Worm (Caenorhabditis elegans) whole organism, L2 larva: ENCODE results near the gene W05H9.2.

ENCODE experiments used
- C34F6.9 ChIP-seq: fragments of 150-350 bp; optimal IDR thresholded peaks from 2 replicates; lab custom pipeline; 2014; ENCODE audit warnings: missing biosample characterization, missing genetic modification characterization
- F13H6.1 ChIP-seq: sonication (generic microtip); optimal IDR thresholded peaks from 2 replicates; lab custom pipeline; 2016; ENCODE audit warnings: missing genetic modification characterization, missing compliant biosample characterization
- R02D3.7 ChIP-seq: fragments of 150-350 bp; optimal IDR thresholded peaks from 2 replicates; lab custom pipeline; 2014; ENCODE audit warnings: missing biosample characterization, missing genetic modification characterization
- ZK546.5 ChIP-seq: sonication (generic microtip); optimal IDR thresholded peaks from 2 replicates; lab custom pipeline; 2017; ENCODE audit warnings: missing biosample characterization, missing genetic modification characterization
- ama-1 ChIP-seq: fragments of 150-350 bp; optimal IDR thresholded peaks from 2 replicates; lab custom pipeline; 2018; ENCODE audit warnings: inconsistent platforms
- ceh-82 ChIP-seq: fragments of 150-350 bp; optimal IDR thresholded peaks from 2 replicates; lab custom pipeline; 2014; ENCODE audit warnings: missing biosample characterization, missing genetic modification characterization
- crh-2 ChIP-seq: sonication (generic microtip); optimal IDR thresholded peaks from 2 replicates; lab custom pipeline; 2017; ENCODE audit warnings: missing biosample characterization, missing genetic modification characterization
- dmd-4 ChIP-seq: sonication (generic microtip); optimal IDR thresholded peaks from 2 replicates; lab custom pipeline; 2017; ENCODE audit warnings: missing biosample characterization, missing genetic modification characterization
- elt-1 ChIP-seq: fragments of 150-350 bp; optimal IDR thresholded peaks from 2 replicates; lab custom pipeline; 2014; ENCODE audit warnings: missing biosample characterization, missing genetic modification characterization
- elt-3 ChIP-seq: sonication (generic microtip); optimal IDR thresholded peaks from 2 replicates; lab custom pipeline; 2017; ENCODE audit warnings: missing biosample characterization, missing genetic modification characterization
- fos-1 ChIP-seq: fragments of 150-350 bp; optimal IDR thresholded peaks from 2 replicates; lab custom pipeline; 2014; ENCODE audit warnings: missing biosample characterization, missing genetic modification characterization
- gmeb-1 ChIP-seq: fragments of 150-350 bp; optimal IDR thresholded peaks from 2 replicates; lab custom pipeline; 2014; ENCODE audit warnings: missing biosample characterization, missing genetic modification characterization
- lin-11 ChIP-seq: fragments of 150-350 bp; sonication (generic microtip); optimal IDR thresholded peaks from 2 replicates; lab custom pipeline; 2014; ENCODE audit warnings: missing biosample characterization, missing genetic modification characterization, inconsistent platforms, mixed read lengths
- lin-13 ChIP-seq: fragments of 150-350 bp; optimal IDR thresholded peaks from 2 replicates; lab custom pipeline; 2014; ENCODE audit warnings: missing biosample characterization, missing genetic modification reagents, missing genetic modification characterization
- lin-39 ChIP-seq: fragments of 150-350 bp; optimal IDR thresholded peaks from 2 replicates; lab custom pipeline; 2014; ENCODE audit warnings: missing biosample characterization, missing genetic modification reagents, missing genetic modification characterization
- lsy-2 ChIP-seq, 2 experiments: fragments of 150-350 bp in 1 of 2; sonication (generic microtip) in 1 of 2; optimal IDR thresholded peaks; 2 replicates each; lab custom pipeline; 2014 to 2017; ENCODE audit warnings: missing biosample characterization in 2 of 2, missing genetic modification characterization in 2 of 2
- mab-5 ChIP-seq: fragments of 150-350 bp; optimal IDR thresholded peaks from 2 replicates; lab custom pipeline; 2014; ENCODE audit warnings: missing biosample characterization, missing genetic modification characterization
- mbf-1 ChIP-seq: sonication (generic microtip); optimal IDR thresholded peaks from 2 replicates; lab custom pipeline; 2017; ENCODE audit warnings: missing biosample characterization, missing genetic modification characterization
- nhr-10 ChIP-seq: sonication (generic microtip); optimal IDR thresholded peaks from 2 replicates; lab custom pipeline; 2017; ENCODE audit warnings: missing biosample characterization, missing genetic modification characterization
- nhr-12 ChIP-seq: fragments of 150-350 bp; optimal IDR thresholded peaks from 2 replicates; lab custom pipeline; 2014; ENCODE audit warnings: missing biosample characterization, missing genetic modification characterization
- nhr-129 ChIP-seq: fragments of 150-350 bp; optimal IDR thresholded peaks from 2 replicates; lab custom pipeline; 2014; ENCODE audit warnings: missing biosample characterization, missing genetic modification characterization
- nhr-21 ChIP-seq: fragments of 150-350 bp; optimal IDR thresholded peaks from 2 replicates; lab custom pipeline; 2014; ENCODE audit warnings: missing biosample characterization, missing genetic modification characterization
- nhr-23 ChIP-seq: fragments of 150-350 bp; optimal IDR thresholded peaks from 2 replicates; lab custom pipeline; 2014; ENCODE audit warnings: missing biosample characterization, missing genetic modification reagents, missing genetic modification characterization
- nhr-237 ChIP-seq: fragments of 150-350 bp; optimal IDR thresholded peaks from 2 replicates; lab custom pipeline; 2014; ENCODE audit warnings: missing biosample characterization, missing genetic modification characterization
- nhr-25 ChIP-seq: fragments of 150-350 bp; sonication (generic microtip); optimal IDR thresholded peaks from 3 replicates; lab custom pipeline; 2014; ENCODE audit warnings: missing biosample characterization, missing genetic modification characterization
- sem-4 ChIP-seq: fragments of 150-350 bp; optimal IDR thresholded peaks from 2 replicates; lab custom pipeline; 2014; ENCODE audit warnings: missing biosample characterization, missing genetic modification reagents, missing genetic modification characterization
- skn-1 ChIP-seq: sonication (generic microtip); optimal IDR thresholded peaks from 2 replicates; lab custom pipeline; 2017; ENCODE audit warnings: missing biosample characterization, missing genetic modification characterization
- sma-3 ChIP-seq: sonication (generic microtip); optimal IDR thresholded peaks from 2 replicates; lab custom pipeline; 2016; ENCODE audit warnings: missing genetic modification reagents, missing genetic modification characterization, missing compliant biosample characterization
- sma-9 ChIP-seq, 2 experiments: fragments of 150-350 bp in 1 of 2; sonication (generic microtip) in 1 of 2; optimal IDR thresholded peaks; 2 replicates each; lab custom pipeline; 2014 to 2016; ENCODE audit warnings: missing genetic modification characterization in 2 of 2, mild to moderate bottlenecking in 1 of 2, missing biosample characterization in 1 of 2, missing compliant biosample characterization in 1 of 2, missing genetic modification reagents in 1 of 2, moderate library complexity in 1 of 2
- snpc-4 ChIP-seq: fragments of 150-350 bp; optimal IDR thresholded peaks from 2 replicates; lab custom pipeline; 2014; ENCODE audit warnings: missing biosample characterization, missing genetic modification characterization
- unc-39 ChIP-seq: fragments of 150-350 bp; optimal IDR thresholded peaks from 2 replicates; lab custom pipeline; 2014; ENCODE audit warnings: missing biosample characterization, missing genetic modification characterization
- unc-55 ChIP-seq: fragments of 150-350 bp; sonication (generic microtip); optimal IDR thresholded peaks from 3 replicates; lab custom pipeline; 2014; ENCODE audit warnings: missing biosample characterization, missing genetic modification reagents, missing genetic modification characterization
- unc-62 ChIP-seq: fragments of 150-350 bp; optimal IDR thresholded peaks from 2 replicates; lab custom pipeline; 2014; ENCODE audit warnings: missing biosample characterization, missing genetic modification reagents, missing genetic modification characterization
- zag-1 ChIP-seq: fragments of 150-350 bp; optimal IDR thresholded peaks from 2 replicates; lab custom pipeline; 2014; ENCODE audit warnings: missing biosample characterization, missing genetic modification characterization
- ztf-1 ChIP-seq: fragments of 200-800 bp; sonication (Bioruptor generic); conservative IDR thresholded peaks from 2 replicates; pipeline ENCODE4 v1.3.6; 2022; ENCODE audit warnings: missing genetic modification characterization, missing compliant biosample characterization
- ztf-4 ChIP-seq: fragments of 150-350 bp; optimal IDR thresholded peaks from 2 replicates; lab custom pipeline; 2014; ENCODE audit warnings: missing biosample characterization, missing genetic modification characterization

W05H9.2 gene

DNA sequence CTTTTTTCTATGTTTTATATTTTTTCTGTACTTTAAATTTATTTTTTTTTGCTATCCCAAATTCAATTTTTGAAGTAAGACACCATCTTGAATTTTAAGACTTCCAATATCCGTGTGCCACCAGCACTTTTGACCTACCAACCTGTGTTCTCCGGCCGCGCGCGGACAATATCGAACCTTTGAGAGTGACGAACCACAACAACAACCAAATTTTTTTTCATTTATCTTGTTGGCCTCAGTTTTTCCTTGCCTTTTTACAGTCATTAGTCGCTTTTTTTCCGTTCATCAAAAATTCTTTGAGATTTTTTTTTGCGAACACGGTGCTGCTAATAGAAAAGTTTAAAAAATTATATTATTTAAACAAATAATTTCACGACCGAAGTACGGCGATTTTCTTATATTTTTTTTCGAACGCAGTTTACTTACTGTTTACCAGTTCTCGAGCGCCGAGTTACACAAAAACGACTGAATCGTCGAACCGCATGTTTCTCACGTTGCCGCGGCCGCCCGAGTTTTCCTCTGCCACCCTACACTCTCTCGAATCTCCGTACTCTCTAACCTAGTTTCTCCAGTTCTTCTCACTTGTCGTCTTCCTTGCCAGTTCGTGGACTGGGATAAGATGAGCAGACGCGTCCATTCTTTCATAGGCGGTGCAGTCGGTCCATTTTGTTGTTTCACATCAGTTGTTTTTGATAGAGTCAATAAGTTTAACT is 26.8 kb upstream of the W05H9.2 start:
- TF ChIP-seq crh-2 (tag; lab: Kevin White, UChicago) (no peak), mbf-1 (tag; lab: Kevin White, UChicago) (no peak), F13H6.1 (tag; lab: Kevin White, UChicago) (peak; percentile 59), lsy-2 (tag; optimal IDR thresholded peaks at IDR 0.05; lab: Kevin White, UChicago) (peak in 1 of 2 experiments; percentile 26), nhr-129 (peak; percentile 39), unc-55 (peak; percentile 33), sem-4 (peak; percentile 1), ama-1 (lab: Kevin White, UChicago) (peak; percentile 5), C34F6.9 (tag; lab: Kevin White, UChicago) (peak; percentile 66), lin-11 (tag; lab: Kevin White, UChicago) (no peak), sma-9 (GFP tag; optimal IDR thresholded peaks at IDR 0.05; lab: Kevin White, UChicago) (peak; percentile 30), sma-9 (tag; optimal IDR thresholded peaks at IDR 0.05; lab: Kevin White, UChicago) (no peak)

DNA sequence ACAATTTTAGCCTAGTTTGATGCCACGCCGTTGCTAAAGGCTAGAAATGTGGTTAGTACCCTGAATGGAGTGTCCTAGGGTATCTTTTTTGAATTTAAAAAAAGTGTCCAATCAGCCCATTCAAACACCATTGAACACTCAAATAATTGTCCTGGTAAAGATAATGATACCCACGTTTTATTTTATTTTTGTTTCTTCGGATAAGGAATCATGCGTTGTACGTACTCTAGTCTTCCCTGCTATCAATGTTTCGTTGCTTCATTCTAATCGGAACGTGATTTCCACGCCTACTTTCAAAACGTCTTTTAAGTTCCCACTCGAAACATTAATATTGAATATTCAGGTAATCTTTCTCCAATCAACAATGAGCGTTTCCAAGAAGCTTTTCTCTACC is 26.2 kb upstream of the W05H9.2 start, which contains the start of gene got-2.2:
TSS of gene got-2.2 (plus strand) at position 344 of the 394 bp plus-strand sequence.
- TF ChIP-seq nhr-21 (tag; lab: Kevin White, UChicago) (no peak), ztf-1 (no peak), R02D3.7 (no peak), nhr-10 (tag; lab: Kevin White, UChicago) (no peak), snpc-4 (no peak), unc-55 (no peak), lsy-2 (tag; optimal IDR thresholded peaks at IDR 0.05; lab: Kevin White, UChicago) (no peak), nhr-23 (tag; lab: Kevin White, UChicago) (no peak), ztf-4 (tag; lab: Kevin White, UChicago) (no peak), elt-1 (tag; lab: Kevin White, UChicago) (no peak), nhr-129 (no peak), zag-1 (tag; lab: Kevin White, UChicago) (no peak), mbf-1 (tag; lab: Kevin White, UChicago) (no peak), lin-13 (GFP tag; lab: Kevin White, UChicago) (no peak), mab-5 (no peak), nhr-237 (no peak), sem-4 (no peak), gmeb-1 (tag; lab: Kevin White, UChicago) (peak; percentile 19), elt-3 (tag; lab: Kevin White, UChicago) (no peak), crh-2 (tag; lab: Kevin White, UChicago) (peak; percentile 25), nhr-12 (no peak), unc-62 (GFP tag; lab: Kevin White, UChicago) (no peak), nhr-25 (tag; lab: Kevin White, UChicago) (no peak), ZK546.5 (tag; lab: Kevin White, UChicago) (no peak), unc-39 (tag; lab: Kevin White, UChicago) (no peak), sma-3 (no peak), lin-39 (no peak), fos-1 (tag; lab: Kevin White, UChicago) (peak; percentile 8), sma-9 (GFP tag; optimal IDR thresholded peaks at IDR 0.05; lab: Kevin White, UChicago) (peak; percentile 55), sma-9 (tag; optimal IDR thresholded peaks at IDR 0.05; lab: Kevin White, UChicago) (no peak)
- TF ChIP-seq, all 48 proteins: peak for 4

DNA sequence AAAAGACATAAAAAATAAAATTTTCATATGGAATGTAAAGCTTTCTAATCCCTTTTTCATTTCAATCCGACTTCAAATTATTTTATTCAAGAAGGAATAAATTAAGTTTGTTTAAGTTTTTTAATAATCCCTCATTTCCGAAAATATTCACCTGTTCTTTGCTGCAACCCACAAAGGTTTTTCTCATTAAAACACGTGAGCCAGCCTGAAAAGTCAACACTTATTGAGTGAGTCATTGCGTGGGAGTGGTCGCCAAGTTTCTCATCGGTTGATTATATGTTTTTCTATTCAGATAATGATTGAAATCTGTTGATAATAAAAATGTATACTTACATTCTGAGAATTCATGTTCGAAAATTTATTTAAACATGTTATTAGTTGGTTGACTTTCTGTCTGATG is 21.3 kb upstream of the W05H9.2 start:
- TF ChIP-seq ceh-82 (no peak), sma-9 (GFP tag; optimal IDR thresholded peaks at IDR 0.05; lab: Kevin White, UChicago) (peak; percentile 11), sma-9 (tag; optimal IDR thresholded peaks at IDR 0.05; lab: Kevin White, UChicago) (no peak), skn-1 (tag; lab: Kevin White, UChicago) (no peak), lin-11 (tag; lab: Kevin White, UChicago) (peak; percentile 6), dmd-4 (tag; lab: Kevin White, UChicago) (no peak), C34F6.9 (tag; lab: Kevin White, UChicago) (peak; percentile 29)

DNA sequence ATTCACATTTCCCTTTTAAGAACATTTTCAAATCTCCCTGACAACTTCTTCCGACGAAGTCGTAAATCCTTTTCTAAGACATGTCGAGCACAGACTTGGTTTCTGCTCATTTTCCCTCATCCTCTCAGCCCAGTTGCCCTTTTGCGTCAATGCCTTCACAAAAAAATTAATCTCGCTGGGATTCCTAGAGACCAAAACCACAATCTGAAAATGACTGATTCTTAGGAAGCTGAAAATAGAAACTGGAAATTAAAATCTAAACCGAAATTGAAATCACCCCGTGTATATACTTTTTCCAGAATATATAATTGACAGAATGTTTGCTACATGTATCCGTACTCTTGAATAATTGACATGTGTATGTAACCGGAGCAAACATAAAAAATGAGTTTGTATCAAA is 19.8 kb upstream of the W05H9.2 start:
- TF ChIP-seq unc-62 (GFP tag; lab: Kevin White, UChicago): no peak
- TF ChIP-seq C34F6.9 (tag; lab: Kevin White, UChicago): peak; percentile 9
